Worm (Caenorhabditis elegans) whole organism, L1 larva: ENCODE measurements around the gene C38D4.7.

Source experiments
- F16B12.6 ChIP-seq: fragments of 150-350 bp; optimal IDR thresholded peaks from 2 replicates; lab custom pipeline; 2014; ENCODE audit warnings: missing biosample characterization, missing genetic modification characterization
- ceh-88 ChIP-seq: fragments of 200-800 bp; sonication (Bioruptor generic); IDR thresholded peaks from 2 replicates; pipeline ENCODE4 v1.3.6; 2022; ENCODE audit warnings: missing genetic modification characterization, missing compliant biosample characterization
- fkh-10 ChIP-seq: sonication (generic microtip); optimal IDR thresholded peaks from 2 replicates; lab custom pipeline; 2017; ENCODE audit warnings: missing biosample characterization, missing genetic modification reagents, missing genetic modification characterization
- mep-1 ChIP-seq: fragments of 150-350 bp; optimal IDR thresholded peaks from 2 replicates; lab custom pipeline; 2014; ENCODE audit warnings: missing biosample characterization, missing genetic modification characterization
- nhr-11 ChIP-seq: fragments of 150-350 bp; optimal IDR thresholded peaks from 2 replicates; lab custom pipeline; 2014; ENCODE audit warnings: missing biosample characterization, missing genetic modification characterization
- nhr-12 ChIP-seq: sonication (generic microtip); optimal IDR thresholded peaks from 2 replicates; lab custom pipeline; 2017; ENCODE audit warnings: missing biosample characterization, missing genetic modification characterization
- nhr-237 ChIP-seq: fragments of 150-350 bp; optimal IDR thresholded peaks from 2 replicates; lab custom pipeline; 2014; ENCODE audit warnings: missing biosample characterization, missing genetic modification characterization
- nhr-90 ChIP-seq: sonication (generic microtip); optimal IDR thresholded peaks from 2 replicates; lab custom pipeline; 2016; ENCODE audit warnings: mild to moderate bottlenecking, missing genetic modification characterization, missing compliant biosample characterization; ENCODE audit not compliant: poor library complexity
- pqm-1 ChIP-seq: sonication (generic microtip); optimal IDR thresholded peaks from 3 replicates; lab custom pipeline; 2017; ENCODE audit warnings: missing biosample characterization, missing genetic modification characterization
- skn-1 ChIP-seq: fragments of 150-350 bp; optimal IDR thresholded peaks from 2 replicates; lab custom pipeline; 2014; ENCODE audit warnings: missing biosample characterization, missing genetic modification characterization
- snpc-4 ChIP-seq: fragments of 150-350 bp; optimal IDR thresholded peaks from 2 replicates; lab custom pipeline; 2014; ENCODE audit warnings: missing biosample characterization, missing genetic modification characterization
- sptf-1 ChIP-seq: fragments of 150-350 bp; optimal IDR thresholded peaks from 2 replicates; lab custom pipeline; 2014; ENCODE audit warnings: missing biosample characterization, missing genetic modification characterization
- zag-1 ChIP-seq: fragments of 150-350 bp; optimal IDR thresholded peaks from 2 replicates; lab custom pipeline; 2014; ENCODE audit warnings: missing biosample characterization, missing genetic modification characterization
- ztf-4 ChIP-seq: fragments of 150-350 bp; optimal IDR thresholded peaks from 2 replicates; lab custom pipeline; 2014; ENCODE audit warnings: missing biosample characterization, missing genetic modification characterization

ce11 chrIII:4856992-4857391 lies 45.9 kb upstream of the C38D4.7 start:
- no peak for TF ChIP-seq pqm-1 (tag; lab: Kevin White, UChicago)
- no peak for TF ChIP-seq nhr-12 (tag; lab: Kevin White, UChicago)
- TF ChIP-seq skn-1 (tag; lab: Kevin White, UChicago): no peak
- no peak for TF ChIP-seq fkh-10 (GFP tag; lab: Kevin White, UChicago)
- TF ChIP-seq snpc-4 (tag; lab: Kevin White, UChicago): no peak
- TF ChIP-seq nhr-11 (tag; lab: Kevin White, UChicago): no peak
- no peak for TF ChIP-seq mep-1
- TF ChIP-seq zag-1 (tag; lab: Kevin White, UChicago): no peak
- TF ChIP-seq nhr-237: no peak
- TF ChIP-seq sptf-1: no peak
- no peak for TF ChIP-seq ztf-4 (tag; lab: Kevin White, UChicago)
- no peak for TF ChIP-seq F16B12.6
- no peak for TF ChIP-seq ceh-88 (GFP tag; lab: Robert Waterston, UW)
- TF ChIP-seq nhr-90 (tag; lab: Kevin White, UChicago): no peak
